Worm (Caenorhabditis elegans): ENCODE measurements around the gene rhi-1.
A peak's percentile ranks its signal among the peaks of the same experiment; 100 is the strongest.

rhi-1 gene

DNA sequence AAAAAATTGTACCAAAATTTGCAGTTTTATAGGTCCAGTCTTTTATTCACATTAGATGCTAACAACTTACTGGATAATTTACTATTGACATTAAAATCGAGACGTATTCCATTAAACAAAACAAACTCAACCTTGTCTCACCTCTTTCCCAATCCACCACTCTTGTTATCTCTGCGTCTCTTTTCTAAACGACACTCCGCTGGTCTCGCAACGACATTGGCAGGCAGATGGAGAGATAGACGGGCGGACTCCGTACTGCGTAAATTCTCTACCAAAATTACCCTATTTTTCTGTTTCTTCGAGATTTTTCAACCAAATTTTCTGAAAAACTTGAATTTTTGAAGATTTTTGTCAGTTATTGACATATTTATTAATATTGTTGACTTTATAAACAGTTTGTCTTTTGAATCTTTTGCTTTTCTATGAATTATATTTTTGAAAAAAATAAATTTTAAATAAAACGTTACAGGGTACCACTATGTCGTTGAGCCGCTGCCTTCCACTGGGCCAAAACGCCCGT is 39.0 kb upstream of the rhi-1 start, which contains the start of gene asb-2:
Gene asb-2, plus strand, starts transcription at position 470 of the 520 bp plus-strand sequence.
- peak; percentile 32 for TF ChIP-seq madf-10 (tag; optimal IDR thresholded peaks at IDR 0.05)
- TF ChIP-seq xnd-1 (tag; optimal IDR thresholded peaks at IDR 0.05), result no peak
- peak; percentile 68 for TF ChIP-seq ZK185.1 (tag; optimal IDR thresholded peaks at IDR 0.05; ENCODE audit: poor library complexity, severe bottlenecking)
- peak; percentile 69 for TF ChIP-seq hmg-1.2 (GFP tag; IDR thresholded peaks at IDR 0.05)
- peak; percentile 94 for TF ChIP-seq attf-3 (GFP tag; conservative IDR thresholded peaks at IDR 0.05)
- peak; percentile 30 for TF ChIP-seq unc-62 (GFP tag; optimal IDR thresholded peaks at IDR 0.05)
- no peak for TF ChIP-seq F52B5.7 (tag; optimal IDR thresholded peaks at IDR 0.05)
- TF ChIP-seq ztf-18 (tag; optimal IDR thresholded peaks at IDR 0.05), result peak; percentile 19
- TF ChIP-seq F33H1.4 (GFP tag; IDR thresholded peaks at IDR 0.05), result peak; percentile 87
- TF ChIP-seq lin-40 (tag; optimal IDR thresholded peaks at IDR 0.05), result peak; percentile 75
- TF ChIP-seq pbrm-1 (GFP tag; IDR thresholded peaks at IDR 0.05), result peak; percentile 36; the same call in 1 of the 2 replicates
- TF ChIP-seq pha-4 (tag; optimal IDR thresholded peaks at IDR 0.05), result peak; percentile 78
- no peak for TF ChIP-seq snpc-4 (GFP tag; optimal IDR thresholded peaks at IDR 0.05)
- peak in 2 of 4 experiments; percentile 36 to 74 for TF ChIP-seq snpc-4 (tag; optimal IDR thresholded peaks at IDR 0.05)
- peak; percentile 46 for TF ChIP-seq K12H6.12 (tag; optimal IDR thresholded peaks at IDR 0.05)
- TF ChIP-seq mcd-1 (GFP tag; IDR thresholded peaks at IDR 0.05), result peak; percentile 80
- TF ChIP-seq let-607 (tag; optimal IDR thresholded peaks at IDR 0.05), result peak in 1 of 2 experiments; percentile 46
- peak; percentile 91 for TF ChIP-seq attf-5 (GFP tag; optimal IDR thresholded peaks at IDR 0.05)
- TF ChIP-seq dox-1 (GFP tag; IDR thresholded peaks at IDR 0.05), result no peak
- peak; percentile 52 for TF ChIP-seq ceh-27 (GFP tag; optimal IDR thresholded peaks at IDR 0.05)
- TF ChIP-seq D2030.7 (GFP tag; IDR thresholded peaks at IDR 0.05), result no peak
- TF ChIP-seq F23B12.7 (tag; optimal IDR thresholded peaks at IDR 0.05; ENCODE audit: insufficient read depth), result peak; percentile 55
- TF ChIP-seq tbp1 (GFP tag; optimal IDR thresholded peaks at IDR 0.05), result peak; percentile 46
- peak; percentile 78 for TF ChIP-seq nhr-80 (tag; optimal IDR thresholded peaks at IDR 0.05)
- TF ChIP-seq nfyb-1 (GFP tag; IDR thresholded peaks at IDR 0.05), result no peak; the same call in 1 of the 2 replicates
- TF ChIP-seq cebp-1 (GFP tag; IDR thresholded peaks at IDR 0.05), result 0 out of 2 replicates have a peak, but pooled peaks have one; percentile 12
- peak; percentile 84 for TF ChIP-seq cebp-1 (tag; optimal IDR thresholded peaks at IDR 0.05)
- no peak for TF ChIP-seq ets-4 (GFP tag; optimal IDR thresholded peaks at IDR 0.05)
- no peak for TF ChIP-seq B0019.2 (GFP tag; conservative IDR thresholded peaks at IDR 0.05)
- TF ChIP-seq lin-35 (GFP tag; optimal IDR thresholded peaks at IDR 0.05), result peak in 1 of 3 experiments; percentile 66

DNA sequence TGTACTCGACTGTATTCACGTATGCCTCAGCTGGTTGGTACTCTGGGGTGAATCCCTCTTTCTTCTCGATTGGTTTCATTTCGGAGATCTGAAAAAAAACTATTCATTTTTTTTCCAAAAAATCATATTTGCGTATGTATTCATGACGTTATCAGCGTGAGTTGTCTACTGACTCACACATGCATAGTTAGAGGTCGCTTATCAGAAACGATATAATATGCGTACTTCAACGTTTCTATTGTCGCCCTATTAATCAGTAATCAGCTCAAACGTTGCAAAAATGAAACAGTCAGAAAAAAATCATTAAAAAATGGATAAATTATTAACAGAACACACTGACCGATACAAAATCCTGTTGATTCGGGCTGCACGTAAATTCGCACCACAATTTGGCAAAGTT is 29.8 kb upstream of the rhi-1 start:
- peak; percentile 71 for TF ChIP-seq nhr-80 (tag; optimal IDR thresholded peaks at IDR 0.05)
- no peak for TF ChIP-seq snpc-1.3 (tag; optimal IDR thresholded peaks at IDR 0.05; ENCODE audit: insufficient read depth)
- no peak for TF ChIP-seq tbp1 (GFP tag; optimal IDR thresholded peaks at IDR 0.05)
- no peak for TF ChIP-seq mxl-1 (tag; optimal IDR thresholded peaks at IDR 0.05)
- TF ChIP-seq aptf-3 (GFP tag; IDR thresholded peaks at IDR 0.05), result no peak
- TF ChIP-seq lin-26 (GFP tag; IDR thresholded peaks at IDR 0.05), result no peak
- TF ChIP-seq nhr-90 (tag; optimal IDR thresholded peaks at IDR 0.05), result no peak
- no peak for TF ChIP-seq ztf-22 (GFP tag; optimal IDR thresholded peaks at IDR 0.05)
- no peak for TF ChIP-seq pha-4 (tag; optimal IDR thresholded peaks at IDR 0.05)
- TF ChIP-seq fkh-3 (tag; optimal IDR thresholded peaks at IDR 0.05), result no peak
- no peak for TF ChIP-seq egl-44 (GFP tag; IDR thresholded peaks at IDR 0.05)
- TF ChIP-seq dox-1 (GFP tag; IDR thresholded peaks at IDR 0.05), result 0 out of 2 replicates have a peak, but pooled peaks have one; percentile 24
- TF ChIP-seq nhr-120 (GFP tag; IDR thresholded peaks at IDR 0.05), result no peak
- TF ChIP-seq ceh-79 (tag; optimal IDR thresholded peaks at IDR 0.05), result no peak
- no peak for TF ChIP-seq F39B2.1 (GFP tag; IDR thresholded peaks at IDR 0.05)
